Worm (Caenorhabditis elegans): ENCODE measurements around the gene basl-1.
A peak's percentile ranks its signal among the peaks of the same experiment; 100 is the strongest.

Gene basl-1

DNA sequence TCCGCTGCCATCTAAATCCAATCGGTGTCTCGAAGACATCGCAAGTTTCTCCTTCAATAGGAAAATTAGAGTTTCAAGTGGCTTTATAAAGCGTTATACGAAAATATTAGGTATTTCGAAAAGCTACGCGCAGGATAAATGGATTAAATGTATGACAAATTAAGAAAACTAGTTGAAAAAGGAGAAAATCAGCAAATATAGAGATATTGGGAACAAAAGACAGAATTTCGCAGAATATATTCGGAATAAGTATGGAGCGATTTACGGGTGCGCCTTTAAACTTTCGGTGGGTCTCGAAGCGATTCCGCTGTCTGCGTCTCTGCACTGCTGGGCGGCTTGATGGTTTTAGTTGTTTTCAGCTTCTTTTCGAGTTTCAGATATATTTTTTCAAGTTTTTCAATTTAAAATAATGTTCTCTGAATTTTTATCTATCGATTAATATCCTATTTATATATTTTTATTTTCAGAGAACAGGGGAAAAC, 23.0 kb upstream of the basl-1 start, which contains the start of the genes ddx-15 and ucr-1 (continued):
- TF ChIP-seq ets-4 (GFP tag; optimal IDR thresholded peaks at IDR 0.05) (no peak), lin-40 (tag; optimal IDR thresholded peaks at IDR 0.05) (no peak), dpff-1 (tag; optimal IDR thresholded peaks at IDR 0.05) (no peak), ccch-3 (GFP tag; optimal IDR thresholded peaks at IDR 0.05) (no peak), lsy-27 (tag; optimal IDR thresholded peaks at IDR 0.05; ENCODE audit: borderline replicate concordance, insufficient read depth) (no peak), ceh-27 (GFP tag; optimal IDR thresholded peaks at IDR 0.05) (no peak), ztf-3 (GFP tag; optimal IDR thresholded peaks at IDR 0.05) (no peak), gei-17 (GFP tag; optimal IDR thresholded peaks at IDR 0.05) (no peak), F23B12.7 (tag; optimal IDR thresholded peaks at IDR 0.05; ENCODE audit: insufficient read depth) (peak; percentile 47), rec-8 (tag; optimal IDR thresholded peaks at IDR 0.05) (no peak)

- no peak for TF ChIP-seq snpc-1.3 (tag; optimal IDR thresholded peaks at IDR 0.05; ENCODE audit: insufficient read depth)
- no peak for TF ChIP-seq zfh-2 (GFP tag; conservative IDR thresholded peaks at IDR 0.05)
- TF ChIP-seq F22D6.2 (tag; optimal IDR thresholded peaks at IDR 0.05): no peak
- TF ChIP-seq T26A5.8 (tag; optimal IDR thresholded peaks at IDR 0.05): no peak
- no peak for TF ChIP-seq ceh-58 (GFP tag; IDR thresholded peaks at IDR 0.05)
- TF ChIP-seq hrde-1 (tag; optimal IDR thresholded peaks at IDR 0.05; ENCODE audit: borderline replicate concordance): peak; percentile 38
- TF ChIP-seq ama-1 (optimal IDR thresholded peaks at IDR 0.05): peak; percentile 48
- no peak for TF ChIP-seq ama-1 (GFP tag; optimal IDR thresholded peaks at IDR 0.05)
- 0 out of 2 replicates have a peak, but pooled peaks have one; percentile 35 for TF ChIP-seq Y56A3A.18 (GFP tag; IDR thresholded peaks at IDR 0.05)
- no peak for TF ChIP-seq die-1 (tag; optimal IDR thresholded peaks at IDR 0.05)
- peak; percentile 52; the same call in 1 of the 2 replicates for TF ChIP-seq madf-3 (GFP tag; IDR thresholded peaks at IDR 0.05)
- TF ChIP-seq dox-1 (GFP tag; IDR thresholded peaks at IDR 0.05): 0 out of 2 replicates have a peak, but pooled peaks have one; percentile 4
- TF ChIP-seq hmg-1.2 (GFP tag; IDR thresholded peaks at IDR 0.05): peak; percentile 33; the same call in 1 of the 2 replicates
These were observed 20.4 kb upstream of the basl-1 start for ce11 chrIII:5594350-5594749.

DNA sequence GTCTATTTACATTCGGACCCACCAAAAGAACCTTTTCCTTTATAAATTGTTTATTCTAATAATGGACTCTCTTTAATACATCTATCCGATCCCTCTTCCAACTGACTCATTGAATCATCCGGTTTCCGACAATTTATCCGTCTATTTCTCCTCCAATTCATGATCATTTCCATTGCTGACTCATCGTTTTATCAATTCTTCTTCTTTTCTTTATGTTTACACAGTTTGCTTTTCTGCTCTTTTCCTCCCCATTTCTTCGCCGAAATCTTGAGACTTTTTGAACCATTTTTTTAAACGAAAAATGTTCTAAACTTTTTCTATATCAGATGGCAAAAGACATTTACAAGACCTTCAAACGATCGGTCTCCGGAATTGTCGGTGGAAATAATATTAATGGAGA, 19.3 kb upstream of the basl-1 start, which contains the start of gene ced-6:
Gene ced-6 (plus strand): TSS at position 327 of the 400 bp plus-strand sequence.
- TF ChIP-seq egl-44 (GFP tag; IDR thresholded peaks at IDR 0.05) (no peak), ZK185.1 (tag; optimal IDR thresholded peaks at IDR 0.05; ENCODE audit: poor library complexity, severe bottlenecking) (no peak), hlh-26 (GFP tag; conservative IDR thresholded peaks at IDR 0.05) (no peak), gei-17 (GFP tag; optimal IDR thresholded peaks at IDR 0.05) (no peak)

- TF ChIP-seq Y53F4B.3 (GFP tag; IDR thresholded peaks at IDR 0.05) (no peak), gei-17 (GFP tag; optimal IDR thresholded peaks at IDR 0.05) (no peak), madf-10 (tag; optimal IDR thresholded peaks at IDR 0.05) (no peak), ceh-79 (tag; optimal IDR thresholded peaks at IDR 0.05) (no peak), rcor-1 (GFP tag; IDR thresholded peaks at IDR 0.05) (no peak), lin-26 (GFP tag; IDR thresholded peaks at IDR 0.05) (no peak), dpff-1 (tag; optimal IDR thresholded peaks at IDR 0.05) (no peak)
These were observed 14.8 kb upstream of the basl-1 start, which contains the start of gene wdr-37 for ce11 chrIII:5599958-5600357. Gene wdr-37, minus strand, starts transcription at chrIII:5600058.

DNA sequence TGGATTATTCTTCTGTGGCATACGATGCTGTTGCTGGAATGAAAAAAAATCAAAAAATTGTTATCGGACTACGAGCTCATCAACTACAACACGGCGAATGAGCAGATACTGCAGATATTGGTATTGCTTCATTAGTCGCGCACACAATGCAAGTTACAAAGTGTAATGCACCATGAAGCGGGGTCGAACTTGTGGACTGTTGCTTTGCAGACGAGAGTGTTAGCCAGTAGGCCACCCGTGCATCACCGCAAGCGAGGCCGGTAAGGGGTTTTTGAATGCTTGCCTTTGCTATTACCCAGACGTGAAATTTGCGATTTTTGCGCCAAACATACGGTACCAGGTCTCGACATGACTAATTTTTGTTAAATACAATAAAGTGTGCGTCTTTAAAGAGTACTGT, 12.7 kb upstream of the basl-1 start:
- TF ChIP-seq cebp-2 (GFP tag; IDR thresholded peaks at IDR 0.05) (peak; percentile 91; the same call in 1 of the 2 replicates), gei-17 (GFP tag; optimal IDR thresholded peaks at IDR 0.05) (no peak), hsf-1 (GFP tag; IDR thresholded peaks at IDR 0.05) (peak; percentile 33; the same call in 1 of the 2 replicates), madf-6 (GFP tag; IDR thresholded peaks at IDR 0.05) (peak; percentile 77), ztf-28 (GFP tag; IDR thresholded peaks at IDR 0.05) (0 out of 2 replicates have a peak, but pooled peaks have one; percentile 50), Y53F4B.3 (GFP tag; IDR thresholded peaks at IDR 0.05) (no peak), Y53G8AR.9 (GFP tag; conservative IDR thresholded peaks at IDR 0.05) (peak; percentile 68), nhr-120 (GFP tag; IDR thresholded peaks at IDR 0.05) (0 out of 2 replicates have a peak, but pooled peaks have one; percentile 87), lsl-1 (GFP tag; optimal IDR thresholded peaks at IDR 0.05) (peak; percentile 78), tbx-9 (tag; optimal IDR thresholded peaks at IDR 0.05; ENCODE audit: borderline replicate concordance) (peak; percentile 13), lin-35 (GFP tag; optimal IDR thresholded peaks at IDR 0.05) (peak in 1 of 3 experiments; percentile 57), nfyb-1 (GFP tag; IDR thresholded peaks at IDR 0.05) (peak; percentile 94)

All from whole organism, young adult.